Fruit fly (Drosophila melanogaster): ENCODE measurements around the gene if.

Gene if

dm6 chrX:16703747-16704146 is 79.5 kb downstream of the if start, which contains the start of the genes CG9673 and CG4653:
TSS of gene CG9673 (minus strand) at chrX:16703884.
TSS of gene CG4653 (plus strand) at chrX:16704081.
- TF ChIP-seq Sin3A (optimal IDR thresholded peaks at IDR 0.05) (no peak), h (optimal IDR thresholded peaks at IDR 0.05) (no peak), ttk (optimal IDR thresholded peaks at IDR 0.05) (no peak), Myc (optimal IDR thresholded peaks at IDR 0.05) (no peak), insv (optimal IDR thresholded peaks at IDR 0.05) (no peak), psq (optimal IDR thresholded peaks at IDR 0.05) (no peak)
